Fruit fly (Drosophila melanogaster) whole organism, pupa: ENCODE results near the gene CG1143.

ENCODE experiments used
- CG10348 ChIP-seq: fragments of 200-800 bp; sonication (Bioruptor generic); IDR thresholded peaks from 2 replicates; pipeline ENCODE4 v1.3.6; 2022; ENCODE audit warnings: missing biosample characterization, missing genetic modification characterization
- CG12605 ChIP-seq: fragments of 200-800 bp; sonication (Bioruptor generic); IDR thresholded peaks from 2 replicates; pipeline ENCODE4 v1.3.6; 2022; ENCODE audit warnings: missing biosample characterization, missing genetic modification characterization
- CG13204 ChIP-seq: fragments of 200-800 bp; sonication (Bioruptor generic); optimal IDR thresholded peaks from 2 replicates; lab custom pipeline; 2018; ENCODE audit warnings: missing biosample characterization, mild to moderate bottlenecking, missing genetic modification characterization, moderate library complexity
- CG14655 ChIP-seq: fragments of 200-800 bp; sonication (Bioruptor generic); optimal IDR thresholded peaks from 3 replicates; lab custom pipeline; 2017; ENCODE audit warnings: mild to moderate bottlenecking, missing biosample characterization, missing genetic modification reagents, missing genetic modification characterization
- CG15710 ChIP-seq: fragments of 200-800 bp; sonication (Bioruptor generic); optimal IDR thresholded peaks from 2 replicates; lab custom pipeline; 2018; ENCODE audit warnings: missing biosample characterization, mild to moderate bottlenecking, missing genetic modification characterization, moderate library complexity
- CG17806 ChIP-seq: fragments of 200-800 bp; sonication (Bioruptor generic); optimal IDR thresholded peaks from 2 replicates; lab custom pipeline; 2018; ENCODE audit warnings: missing biosample characterization, mild to moderate bottlenecking, missing genetic modification characterization, moderate library complexity
- CG32121 ChIP-seq: fragments of 200-800 bp; sonication (Bioruptor generic); IDR thresholded peaks from 2 replicates; pipeline ENCODE4 v1.3.6; 2022; ENCODE audit warnings: missing biosample characterization, missing genetic modification characterization
- CG34367 ChIP-seq: fragments of 200-800 bp; sonication (Bioruptor generic); optimal IDR thresholded peaks from 2 replicates; lab custom pipeline; 2018; ENCODE audit warnings: missing biosample characterization, mild to moderate bottlenecking, missing genetic modification characterization
- CG4496 ChIP-seq: fragments of 200-800 bp; sonication (Bioruptor generic); IDR thresholded peaks from 3 replicates; pipeline ENCODE4 v1.3.6; 2022; ENCODE audit warnings: missing biosample characterization, missing genetic modification characterization
- CG8159 ChIP-seq: fragments of 200-800 bp; sonication (Bioruptor generic); optimal IDR thresholded peaks from 3 replicates; lab custom pipeline; 2018; ENCODE audit warnings: missing biosample characterization, mild to moderate bottlenecking, missing genetic modification characterization, moderate library complexity
- CG8301 ChIP-seq: fragments of 200-800 bp; sonication (Bioruptor generic); optimal IDR thresholded peaks from 2 replicates; lab custom pipeline; 2018; ENCODE audit warnings: missing biosample characterization, mild to moderate bottlenecking, missing genetic modification characterization
- CG9948 ChIP-seq: fragments of 200-800 bp; sonication (Bioruptor generic); optimal IDR thresholded peaks from 2 replicates; lab custom pipeline; 2018; ENCODE audit warnings: missing biosample characterization, mild to moderate bottlenecking, missing genetic modification characterization, moderate library complexity
- D1 ChIP-seq: fragments of 200-800 bp; sonication (Bioruptor generic); optimal IDR thresholded peaks from 2 replicates; lab custom pipeline; 2018; ENCODE audit warnings: missing biosample characterization, mild to moderate bottlenecking, missing genetic modification characterization, moderate library complexity
- EcR ChIP-seq: fragments of 200-800 bp; sonication (Bioruptor generic); optimal IDR thresholded peaks from 3 replicates; lab custom pipeline; 2019; ENCODE audit warnings: missing biosample characterization, missing genetic modification characterization, mild to moderate bottlenecking, moderate library complexity, missing genetic modification reagents
- Ets98B ChIP-seq: fragments of 200-800 bp; sonication (Bioruptor generic); IDR thresholded peaks from 2 replicates; pipeline ENCODE4 v1.3.6; 2022; ENCODE audit warnings: missing biosample characterization, missing genetic modification characterization
- Pif1A ChIP-seq: fragments of 200-800 bp; sonication (Bioruptor generic); optimal IDR thresholded peaks from 3 replicates; lab custom pipeline; 2016; ENCODE audit warnings: missing biosample characterization, missing genetic modification characterization
- Pif1B ChIP-seq: fragments of 200-800 bp; sonication (Bioruptor generic); optimal IDR thresholded peaks from 3 replicates; lab custom pipeline; 2016; ENCODE audit warnings: missing biosample characterization, missing genetic modification characterization
- Snoo ChIP-seq: fragments of 200-800 bp; sonication (Bioruptor generic); optimal IDR thresholded peaks from 3 replicates; lab custom pipeline; 2017; ENCODE audit warnings: missing biosample characterization, mild to moderate bottlenecking, missing genetic modification characterization, inconsistent platforms
- fd96Ca ChIP-seq: fragments of 200-800 bp; sonication (Bioruptor generic); IDR thresholded peaks from 3 replicates; pipeline ENCODE4 v1.3.6; 2022; ENCODE audit warnings: missing biosample characterization, missing genetic modification characterization
- gl ChIP-seq: fragments of 200-800 bp; sonication (Bioruptor generic); optimal IDR thresholded peaks from 2 replicates; lab custom pipeline; 2018; ENCODE audit warnings: missing biosample characterization, mild to moderate bottlenecking, missing genetic modification characterization
- rn ChIP-seq: fragments of 200-800 bp; sonication (Bioruptor generic); IDR thresholded peaks from 2 replicates; pipeline ENCODE4 v1.3.6; 2022; ENCODE audit warnings: missing biosample characterization, missing genetic modification characterization

The CG1143 gene

DNA sequence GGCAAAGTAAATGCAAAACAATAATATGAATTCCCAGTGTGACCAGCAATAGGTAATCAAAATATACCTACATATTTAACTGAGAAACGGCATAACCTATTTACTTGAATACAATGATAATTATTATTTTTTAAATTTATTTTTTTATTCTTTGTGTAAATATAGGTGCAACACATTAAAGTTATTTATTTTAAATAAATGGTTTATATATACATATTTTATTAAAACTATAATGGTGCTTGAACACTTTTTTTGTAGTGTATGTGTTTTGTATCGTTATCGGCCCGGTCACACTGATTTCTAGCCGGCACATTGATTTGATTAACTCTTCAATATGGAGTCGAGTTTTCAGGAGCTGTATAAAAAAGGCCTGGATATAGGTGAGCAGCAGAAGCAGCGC lies 6.6 kb downstream of the CG1143 start, which contains the start of the genes ProRS-m, CG42304 and Snup:
Gene ProRS-m, minus strand, starts transcription at position 51 of the 400 bp plus-strand sequence.
Gene CG42304, plus strand, starts transcription at position 289 of the 400 bp plus-strand sequence.
Gene Snup, plus strand, starts transcription at position 289 of the 400 bp plus-strand sequence.
- TF ChIP-seq CG12605 (GFP tag; lab: Robert Waterston, UW): no peak
- TF ChIP-seq CG13204: no peak
- no peak for TF ChIP-seq D1
- TF ChIP-seq rn (GFP tag; lab: Robert Waterston, UW): peak; percentile 39; the same call in 1 of the 2 replicates
- peak; percentile 68 for TF ChIP-seq CG8159
- TF ChIP-seq CG4496 (GFP tag; lab: Robert Waterston, UW): peak; percentile 62; the same call in 2 of the 3 replicates
- TF ChIP-seq Ets98B (GFP tag; lab: Robert Waterston, UW): 0 out of 2 replicates have a peak, but pooled peaks have one; percentile 21
- TF ChIP-seq CG15710 (tag; lab: Kevin White, UChicago): peak; percentile 59

DNA sequence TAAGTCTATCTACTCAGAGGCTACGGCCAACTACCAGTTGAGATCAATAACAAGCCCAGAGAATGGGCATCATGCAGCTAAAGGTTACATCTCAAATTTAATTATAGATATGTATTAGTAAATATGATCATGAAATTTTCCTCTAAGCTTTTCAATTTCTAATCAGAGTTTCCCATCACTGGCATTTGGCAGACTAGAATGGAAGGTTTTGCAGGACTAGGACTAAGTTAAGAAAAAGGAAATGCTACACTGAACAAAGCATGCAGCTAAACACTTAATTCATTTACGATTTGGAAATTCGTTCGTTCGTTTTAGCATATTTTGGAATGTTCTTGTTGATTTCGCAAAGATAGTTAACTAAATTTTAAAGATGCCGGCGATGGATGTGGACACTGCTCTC lies 14.2 kb downstream of the CG1143 start, which contains the start of gene CG33233:
Gene CG33233, plus strand, starts transcription at position 301 of the 400 bp plus-strand sequence.
- TF ChIP-seq Ets98B (GFP tag; lab: Robert Waterston, UW) (no peak), CG17806 (tag; lab: Kevin White, UChicago) (no peak), CG14655 (GFP tag; lab: Kevin White, UChicago) (no peak), CG4496 (GFP tag; lab: Robert Waterston, UW) (no peak), D1 (no peak), CG8159 (no peak), gl (tag; lab: Kevin White, UChicago) (no peak), Pif1A (GFP tag; lab: Kevin White, UChicago) (no peak), CG34367 (tag; lab: Kevin White, UChicago) (no peak), CG13204 (no peak)

DNA sequence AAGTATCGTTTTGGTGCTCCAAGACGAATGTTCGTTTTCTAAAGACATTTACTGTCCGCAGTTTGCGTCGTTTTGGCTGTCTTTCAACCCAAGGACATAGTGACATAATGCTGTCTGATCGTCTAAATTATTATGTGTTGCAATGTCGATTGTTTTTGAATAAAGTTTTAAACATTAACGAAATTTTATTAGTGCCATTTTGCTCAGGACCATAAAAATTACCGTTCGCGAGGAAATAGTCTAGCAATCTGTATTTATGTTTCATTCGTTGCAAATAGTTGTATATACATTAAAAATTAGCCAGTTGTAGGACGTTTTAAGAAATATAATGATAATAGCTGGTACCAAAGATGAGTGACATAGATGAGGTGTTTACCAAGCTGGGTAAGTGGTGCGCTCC lies 16.2 kb downstream of the CG1143 start, which contains the start of gene CG33234:
Gene CG33234, plus strand, starts transcription at position 301 of the 400 bp plus-strand sequence.
- TF ChIP-seq CG4496 (GFP tag; lab: Robert Waterston, UW) (no peak), rn (GFP tag; lab: Robert Waterston, UW) (no peak), Ets98B (GFP tag; lab: Robert Waterston, UW) (no peak), CG15710 (tag; lab: Kevin White, UChicago) (no peak), CG32121 (no peak), CG8301 (tag; lab: Kevin White, UChicago) (no peak), Pif1A (GFP tag; lab: Kevin White, UChicago) (no peak), CG9948 (tag; lab: Kevin White, UChicago) (no peak), fd96Ca (GFP tag; lab: Robert Waterston, UW) (no peak), CG10348 (GFP tag; lab: Robert Waterston, UW) (no peak), CG34367 (tag; lab: Kevin White, UChicago) (no peak), EcR (no peak), CG17806 (tag; lab: Kevin White, UChicago) (no peak), CG12605 (GFP tag; lab: Robert Waterston, UW) (no peak), Pif1B (GFP tag; lab: Kevin White, UChicago) (no peak), CG13204 (no peak), Snoo (tag; lab: Kevin White, UChicago) (no peak), gl (tag; lab: Kevin White, UChicago) (no peak), CG14655 (GFP tag; lab: Kevin White, UChicago) (no peak)
